Worm (Caenorhabditis elegans) whole organism, L4/young adult: Measurements from ENCODE around the gene rbr-2.

ENCODE experiments used
- W03F9.2 ChIP-seq: fragments of 150-350 bp; optimal IDR thresholded peaks from 2 replicates; lab custom pipeline; 2014; ENCODE audit warnings: missing biosample characterization, missing genetic modification characterization
- dao-5 ChIP-seq: sonication (generic microtip); optimal IDR thresholded peaks from 2 replicates; lab custom pipeline; 2016; ENCODE audit warnings: missing genotype, missing genetic modification characterization, moderate library complexity, missing compliant biosample characterization
- him-1 ChIP-seq: sonication (generic microtip); optimal IDR thresholded peaks from 2 replicates; lab custom pipeline; 2016; ENCODE audit warnings: missing genotype, missing genetic modification reagents, missing genetic modification characterization, missing compliant biosample characterization

rbr-2 gene

DNA sequence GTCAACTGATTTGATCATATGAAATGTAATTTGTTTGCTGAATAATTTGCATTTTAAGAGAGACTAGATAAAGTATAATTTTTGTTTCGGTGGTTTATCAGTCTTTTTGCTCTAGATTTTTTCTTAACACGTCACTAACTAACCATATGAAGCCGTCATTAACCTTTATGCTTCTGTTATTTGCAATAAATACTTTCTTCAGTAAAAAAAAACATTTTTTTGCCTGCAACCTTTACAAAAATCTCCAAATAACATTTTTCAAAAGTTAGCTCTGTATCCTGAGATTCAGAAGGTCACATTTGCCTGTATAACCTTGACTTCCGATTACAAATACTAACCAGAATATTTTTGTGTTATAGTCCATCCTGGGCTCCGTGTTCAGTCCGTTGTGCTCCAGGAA, 50.9 kb downstream of the rbr-2 start:
- no peak for TF ChIP-seq him-1 (tag; lab: Kevin White, UChicago)
- TF ChIP-seq dao-5 (tag; lab: Kevin White, UChicago): no peak
- TF ChIP-seq W03F9.2 (tag; lab: Kevin White, UChicago): no peak

DNA sequence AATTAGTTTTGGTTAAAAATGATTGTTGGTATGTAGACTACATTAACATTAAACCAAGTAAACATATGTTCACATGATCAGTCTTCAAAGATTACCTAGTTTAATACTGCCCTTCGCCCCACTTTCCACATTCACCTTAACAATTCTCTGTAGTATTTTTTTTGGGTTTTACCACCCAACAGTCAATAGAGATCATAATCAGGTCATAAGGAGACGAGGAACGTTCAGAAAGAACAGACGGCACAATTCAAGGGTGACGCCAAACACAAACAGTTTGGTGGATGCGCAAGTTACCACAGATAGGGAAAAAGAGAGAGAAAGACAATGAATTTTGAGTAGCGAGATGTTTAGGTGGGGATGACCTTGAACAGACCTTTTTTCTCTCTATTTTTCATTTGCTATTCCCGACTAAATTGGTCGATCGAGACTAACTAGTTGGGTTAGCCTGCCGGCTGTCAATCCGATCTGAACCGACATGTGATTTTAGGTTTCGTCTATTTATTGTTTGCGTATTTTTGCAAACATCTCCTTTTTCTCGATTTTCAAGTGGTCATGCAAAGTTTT, 51.8 kb downstream of the rbr-2 start:
- TF ChIP-seq him-1 (tag; lab: Kevin White, UChicago): no peak
- TF ChIP-seq dao-5 (tag; lab: Kevin White, UChicago): no peak
- no peak for TF ChIP-seq W03F9.2 (tag; lab: Kevin White, UChicago)

DNA sequence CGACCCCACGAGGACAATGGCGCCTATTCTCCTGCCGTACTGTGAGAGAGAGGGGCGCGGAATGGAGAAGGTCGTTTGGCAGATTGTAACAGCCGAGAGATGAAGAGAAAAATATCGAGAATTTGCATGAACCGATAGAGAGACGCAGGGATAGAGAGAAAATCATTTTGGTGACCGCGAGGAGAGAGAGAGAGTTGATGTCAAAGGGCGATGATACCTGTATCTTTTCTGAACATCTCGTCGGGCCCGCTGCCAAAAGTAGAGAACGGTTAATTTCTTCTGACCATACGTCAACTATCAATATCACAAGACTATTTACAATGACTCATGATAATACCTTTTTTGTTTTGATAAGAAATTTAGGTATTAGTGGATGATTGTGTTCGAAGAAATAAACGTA, 56.1 kb downstream of the rbr-2 start:
- TF ChIP-seq W03F9.2 (tag; lab: Kevin White, UChicago) (no peak), him-1 (tag; lab: Kevin White, UChicago) (no peak), dao-5 (tag; lab: Kevin White, UChicago) (no peak)
